Worm (Caenorhabditis elegans): ENCODE data around the gene itm-2.

- no peak for TF ChIP-seq K09A11.1 (tag; optimal IDR thresholded peaks at IDR 0.05; ENCODE audit: insufficient read depth)
- TF ChIP-seq pqm-1 (tag; optimal IDR thresholded peaks at IDR 0.05) = no peak
- TF ChIP-seq pha-4 (tag; optimal IDR thresholded peaks at IDR 0.05) = no peak
- TF ChIP-seq unc-86 (tag; optimal IDR thresholded peaks at IDR 0.05) = no peak
- TF ChIP-seq tbx-2 (tag; optimal IDR thresholded peaks at IDR 0.05) = no peak
- TF ChIP-seq ets-4 (tag; optimal IDR thresholded peaks at IDR 0.05) = no peak
- no peak for TF ChIP-seq zip-5 (tag; optimal IDR thresholded peaks at IDR 0.05)
- TF ChIP-seq K02D7.2 (tag; optimal IDR thresholded peaks at IDR 0.05) = no peak
- no peak for TF ChIP-seq dmd-4 (tag; optimal IDR thresholded peaks at IDR 0.05; ENCODE audit: borderline replicate concordance)
- no peak for TF ChIP-seq fax-1 (tag; optimal IDR thresholded peaks at IDR 0.05)
- no peak for TF ChIP-seq ama-1 (optimal IDR thresholded peaks at IDR 0.05)
- no peak for TF ChIP-seq pax-1 (tag; optimal IDR thresholded peaks at IDR 0.05)
- TF ChIP-seq hlh-13 (GFP tag; optimal IDR thresholded peaks at IDR 0.05) = no peak
- no peak for TF ChIP-seq ceh-14 (tag; optimal IDR thresholded peaks at IDR 0.05)
Observed at ce11 chrX:5458043-5458442, 13.1 kb downstream of the itm-2 start.
